Fruit fly (Drosophila melanogaster): ENCODE data around the gene CG33170.

The CG33170 gene

DNA sequence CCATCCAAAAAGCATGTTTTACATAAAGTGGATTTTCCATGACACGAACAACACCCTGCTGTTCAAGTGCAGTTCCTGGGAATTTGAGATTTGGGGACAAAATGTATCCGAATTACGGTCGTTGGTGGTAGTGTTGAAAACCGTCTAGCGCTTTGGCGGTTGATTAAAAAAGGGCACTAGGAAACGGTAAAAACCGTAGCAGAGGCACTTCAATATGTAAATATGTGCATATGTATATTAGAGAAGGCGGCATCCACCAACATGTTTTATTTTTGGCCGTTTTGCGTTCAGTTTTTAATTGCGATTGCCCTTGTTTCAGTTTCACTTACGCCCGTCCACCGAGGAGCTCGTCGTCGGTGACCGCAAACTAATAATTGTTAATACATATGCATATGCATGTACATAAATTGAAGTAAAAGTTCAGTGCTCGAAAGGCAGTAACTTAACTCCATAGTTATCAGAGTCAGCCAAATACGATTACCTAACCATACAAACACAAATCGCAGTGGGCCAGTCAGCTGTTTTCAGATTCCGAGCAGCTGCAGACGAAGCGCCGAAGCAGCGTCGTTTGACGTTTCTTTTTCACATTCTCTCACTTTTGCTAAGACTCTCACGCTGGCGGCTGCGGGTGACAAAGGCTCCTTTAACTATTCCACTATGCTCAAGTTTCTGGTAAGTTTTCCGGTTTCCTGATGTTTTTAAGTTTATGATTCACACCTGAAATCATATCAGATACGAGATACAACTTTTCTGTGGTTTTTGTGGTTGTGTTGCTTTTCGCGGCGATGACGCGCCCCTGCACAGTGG, at the start of gene CG33170 (continued):
- TF ChIP-seq crp (GFP tag; optimal IDR thresholded peaks at IDR 0.05): peak in 1 of 2 experiments; percentile 84
- TF ChIP-seq dysf (GFP tag; IDR thresholded peaks at IDR 0.05): peak; percentile 31; the same call in 1 of the 3 replicates
- peak; percentile 12 for TF ChIP-seq pzg (GFP tag; optimal IDR thresholded peaks at IDR 0.05)
- TF ChIP-seq CG10654 (GFP tag; optimal IDR thresholded peaks at IDR 0.05): no peak
- TF ChIP-seq MESR4 (GFP tag; optimal IDR thresholded peaks at IDR 0.05): no peak
- TF ChIP-seq Eip74EF (GFP tag; optimal IDR thresholded peaks at IDR 0.05): no peak
- no peak for TF ChIP-seq TFAM (GFP tag; optimal IDR thresholded peaks at IDR 0.05)
- no peak for TF ChIP-seq CG17612 (GFP tag; IDR thresholded peaks at IDR 0.05)
- TF ChIP-seq CG1233 (GFP tag; optimal IDR thresholded peaks at IDR 0.05): peak; percentile 9
- TF ChIP-seq pfk (GFP tag; optimal IDR thresholded peaks at IDR 0.05): no peak
- TF ChIP-seq Lpt (GFP tag; optimal IDR thresholded peaks at IDR 0.05): no peak
- no peak for TF ChIP-seq CG2116 (GFP tag; optimal IDR thresholded peaks at IDR 0.05)
- TF ChIP-seq CG32772 (GFP tag; IDR thresholded peaks at IDR 0.05): no peak
- no peak for TF ChIP-seq CG6791 (GFP tag; IDR thresholded peaks at IDR 0.05; ENCODE audit: partially characterized antibody)
- TF ChIP-seq tup (GFP tag; optimal IDR thresholded peaks at IDR 0.05): no peak
- no peak for TF ChIP-seq CG5245 (GFP tag; optimal IDR thresholded peaks at IDR 0.05)
- no peak for TF ChIP-seq ase (GFP tag; IDR thresholded peaks at IDR 0.05)
- no peak for TF ChIP-seq CG6654 (GFP tag; optimal IDR thresholded peaks at IDR 0.05)
- TF ChIP-seq cwo (GFP tag; optimal IDR thresholded peaks at IDR 0.05): no peak
- TF ChIP-seq Deaf1 (tag; optimal IDR thresholded peaks at IDR 0.05): peak; percentile 93
- no peak for TF ChIP-seq Dek (tag; optimal IDR thresholded peaks at IDR 0.05)
- no peak for TF ChIP-seq CG12219 (GFP tag; optimal IDR thresholded peaks at IDR 0.05)
- TF ChIP-seq CG11456 (GFP tag; IDR thresholded peaks at IDR 0.05): no peak
- no peak for TF ChIP-seq CG11695 (GFP tag; IDR thresholded peaks at IDR 0.05)
- TF ChIP-seq ab (GFP tag; optimal IDR thresholded peaks at IDR 0.05): no peak
- TF ChIP-seq CG3065 (GFP tag; optimal IDR thresholded peaks at IDR 0.05): no peak
- TF ChIP-seq CG31224 (GFP tag; IDR thresholded peaks at IDR 0.05): no peak
- no peak for TF ChIP-seq dmrt99B (tag; optimal IDR thresholded peaks at IDR 0.05)
- no peak for TF ChIP-seq pho (GFP tag; optimal IDR thresholded peaks at IDR 0.05)
- no peak for TF ChIP-seq CG33213 (GFP tag; optimal IDR thresholded peaks at IDR 0.05)
- no peak for TF ChIP-seq Hr78 (GFP tag; optimal IDR thresholded peaks at IDR 0.05)
- no peak for TF ChIP-seq CG17568 (GFP tag; optimal IDR thresholded peaks at IDR 0.05)
- TF ChIP-seq trem (tag; optimal IDR thresholded peaks at IDR 0.05): no peak
- TF ChIP-seq crol (GFP tag; IDR thresholded peaks at IDR 0.05): no peak
- TF ChIP-seq Ravus (GFP tag; IDR thresholded peaks at IDR 0.05): no peak
- no peak for TF ChIP-seq tgo (GFP tag; IDR thresholded peaks at IDR 0.05)
- TF ChIP-seq ci (GFP tag; IDR thresholded peaks at IDR 0.05): 0 out of 3 replicates have a peak, but pooled peaks have one; percentile 68
- TF ChIP-seq nau (GFP tag; optimal IDR thresholded peaks at IDR 0.05): peak; percentile 8
- TF ChIP-seq wek (GFP tag; optimal IDR thresholded peaks at IDR 0.05): no peak
- TF ChIP-seq CG4282 (GFP tag; optimal IDR thresholded peaks at IDR 0.05): no peak
- TF ChIP-seq sc (optimal IDR thresholded peaks at IDR 0.05): no peak
- TF ChIP-seq sc (GFP tag; optimal IDR thresholded peaks at IDR 0.05): peak; percentile 22
- peak; percentile 59 for TF ChIP-seq run (tag; optimal IDR thresholded peaks at IDR 0.05)
- no peak for TF ChIP-seq CG8281 (tag; optimal IDR thresholded peaks at IDR 0.05)
- TF ChIP-seq CG17802 (tag; optimal IDR thresholded peaks at IDR 0.05): no peak
- TF ChIP-seq tap (tag; optimal IDR thresholded peaks at IDR 0.05): no peak
- no peak for TF ChIP-seq mam (GFP tag; optimal IDR thresholded peaks at IDR 0.05)
- TF ChIP-seq CG4707 (GFP tag; optimal IDR thresholded peaks at IDR 0.05): peak; percentile 61
- no peak for TF ChIP-seq zen2 (GFP tag; IDR thresholded peaks at IDR 0.05; ENCODE audit: partially characterized antibody)

Measured in whole organism, embryonic.